Fruit fly (Drosophila melanogaster) whole organism, embryonic: Measurements from ENCODE around the gene NELF-B.
A peak's percentile ranks its signal among the peaks of the same experiment; 100 is the strongest.

Experiments
- Atf3 ChIP-seq: fragments of 200-800 bp; sonication (Bioruptor generic); optimal IDR thresholded peaks from 3 replicates; lab custom pipeline; 2016; ENCODE audit warnings: missing biosample characterization, missing genetic modification characterization
- B-H2 ChIP-seq: fragments of 200-800 bp; sonication (Bioruptor generic); optimal IDR thresholded peaks from 2 replicates; lab custom pipeline; 2018; ENCODE audit warnings: missing biosample characterization, mild to moderate bottlenecking, missing genetic modification characterization
- CG10267 ChIP-seq: fragments of 200-800 bp; sonication (Bioruptor generic); optimal IDR thresholded peaks from 2 replicates; lab custom pipeline; 2018; ENCODE audit warnings: missing biosample characterization, mild to moderate bottlenecking, missing genetic modification characterization, moderate library complexity
- CG10959 ChIP-seq: fragments of 200-800 bp; sonication (Bioruptor generic); IDR thresholded peaks from 2 replicates; pipeline ENCODE4 v1.3.6; 2022; ENCODE audit warnings: missing biosample characterization, missing genetic modification characterization
- CG11695 ChIP-seq: fragments of 200-800 bp; sonication (Bioruptor generic); IDR thresholded peaks from 3 replicates; pipeline ENCODE4 v1.3.6; 2022; ENCODE audit warnings: missing biosample characterization, missing genetic modification characterization
- CG11696 ChIP-seq: fragments of 200-800 bp; sonication (Bioruptor generic); IDR thresholded peaks from 2 replicates; pipeline ENCODE4 v1.3.6; 2022; ENCODE audit warnings: missing biosample characterization, missing genetic modification characterization
- CG12659 ChIP-seq: fragments of 200-800 bp; sonication (Bioruptor generic); optimal IDR thresholded peaks from 3 replicates; lab custom pipeline; 2017; ENCODE audit warnings: mild to moderate bottlenecking, missing biosample characterization, missing genetic modification reagents, missing genetic modification characterization
- CG13123 ChIP-seq: fragments of 200-800 bp; sonication (Bioruptor generic); optimal IDR thresholded peaks from 2 replicates; lab custom pipeline; 2016; ENCODE audit warnings: missing biosample characterization, missing genetic modification characterization
- CG2129 ChIP-seq: fragments of 200-800 bp; sonication (Bioruptor generic); IDR thresholded peaks from 2 replicates; pipeline ENCODE4 v1.3.6; 2022; ENCODE audit warnings: missing biosample characterization, missing genetic modification characterization; ENCODE audit not compliant: partially characterized antibody
- CG2712 ChIP-seq: fragments of 200-800 bp; optimal IDR thresholded peaks from 3 replicates; lab custom pipeline; 2019; ENCODE audit warnings: missing biosample characterization, mild to moderate bottlenecking, missing genetic modification characterization, moderate library complexity
- CG3065 ChIP-seq: fragments of 200-800 bp; sonication (Bioruptor generic); optimal IDR thresholded peaks from 2 replicates; lab custom pipeline; 2016; ENCODE audit warnings: missing biosample characterization, missing genetic modification characterization
- CG32772 ChIP-seq: fragments of 200-800 bp; sonication (Bioruptor generic); IDR thresholded peaks from 2 replicates; pipeline ENCODE4 v1.3.6; 2022; ENCODE audit warnings: missing biosample characterization, missing genetic modification characterization
- CG34224 ChIP-seq: fragments of 200-800 bp; sonication (Bioruptor generic); IDR thresholded peaks from 3 replicates; pipeline ENCODE4 v1.3.6; 2022; ENCODE audit warnings: missing biosample characterization, missing genetic modification characterization; ENCODE audit not compliant: partially characterized antibody
- CG34422 ChIP-seq: fragments of 200-800 bp; sonication (Bioruptor generic); IDR thresholded peaks from 3 replicates; pipeline ENCODE4 v1.3.6; 2022; ENCODE audit warnings: missing biosample characterization, missing genetic modification characterization
- CG4328 ChIP-seq: fragments of 200-800 bp; sonication (Bioruptor generic); optimal IDR thresholded peaks from 3 replicates; lab custom pipeline; 2017; ENCODE audit warnings: missing biosample characterization, missing genetic modification reagents, missing genetic modification characterization
- CG4360 ChIP-seq: fragments of 200-800 bp; sonication (Bioruptor generic); IDR thresholded peaks from 2 replicates; pipeline ENCODE4 v1.3.6; 2022; ENCODE audit warnings: missing biosample characterization, missing genetic modification characterization
- CG4404 ChIP-seq: fragments of 200-800 bp; sonication (Bioruptor generic); IDR thresholded peaks from 2 replicates; pipeline ENCODE4 v1.3.6; 2022; ENCODE audit warnings: missing biosample characterization, missing genetic modification characterization
- CG5180 ChIP-seq: fragments of 200-800 bp; sonication (Bioruptor generic); optimal IDR thresholded peaks from 3 replicates; lab custom pipeline; 2017; ENCODE audit warnings: missing biosample characterization, missing genetic modification characterization, mild to moderate bottlenecking, moderate library complexity, missing genetic modification reagents
- CG5245 ChIP-seq: fragments of 200-800 bp; sonication (Bioruptor generic); optimal IDR thresholded peaks from 3 replicates; lab custom pipeline; 2016; ENCODE audit warnings: missing biosample characterization, missing genetic modification characterization
- CG7271 ChIP-seq: fragments of 200-800 bp; sonication (Bioruptor generic); optimal IDR thresholded peaks from 2 replicates; lab custom pipeline; 2018; ENCODE audit warnings: missing biosample characterization, mild to moderate bottlenecking, missing genetic modification characterization, moderate library complexity
- CG7987 ChIP-seq: fragments of 200-800 bp; sonication (Bioruptor generic); optimal IDR thresholded peaks from 2 replicates; lab custom pipeline; 2018; ENCODE audit warnings: missing biosample characterization, mild to moderate bottlenecking, missing genetic modification characterization, moderate library complexity
- CG8388 ChIP-seq: fragments of 200-800 bp; sonication (Bioruptor generic); optimal IDR thresholded peaks from 2 replicates; lab custom pipeline; 2019; ENCODE audit warnings: missing biosample characterization, mild to moderate bottlenecking, missing genetic modification characterization, moderate library complexity
- CG8765 ChIP-seq: fragments of 200-800 bp; sonication (Bioruptor generic); IDR thresholded peaks from 2 replicates; pipeline ENCODE4 v1.3.6; 2022; ENCODE audit warnings: missing biosample characterization, missing genetic modification characterization
- CHES-1-like ChIP-seq: fragments of 200-800 bp; sonication (Bioruptor generic); optimal IDR thresholded peaks from 2 replicates; lab custom pipeline; 2016; ENCODE audit warnings: missing biosample characterization, missing genetic modification characterization
- Camta ChIP-seq: fragments of 200-800 bp; sonication (Bioruptor generic); optimal IDR thresholded peaks from 2 replicates; lab custom pipeline; 2016; ENCODE audit warnings: missing biosample characterization, missing genetic modification characterization
- D19A ChIP-seq: fragments of 200-800 bp; optimal IDR thresholded peaks from 3 replicates; lab custom pipeline; 2019; ENCODE audit warnings: missing biosample characterization, mild to moderate bottlenecking, missing genetic modification characterization, moderate library complexity
- Elba2 ChIP-seq: fragments of 200-800 bp; sonication (Bioruptor generic); optimal IDR thresholded peaks from 3 replicates; lab custom pipeline; 2016; ENCODE audit warnings: missing biosample characterization, missing genetic modification characterization
- H15 ChIP-seq: fragments of 200-800 bp; sonication (Bioruptor generic); IDR thresholded peaks from 3 replicates; pipeline ENCODE4 v1.3.6; 2022; ENCODE audit warnings: missing biosample characterization, missing genetic modification characterization
- Hmr ChIP-seq: fragments of 200-800 bp; sonication (Bioruptor generic); optimal IDR thresholded peaks from 3 replicates; lab custom pipeline; 2017; ENCODE audit warnings: mild to moderate bottlenecking, missing biosample characterization, missing genetic modification reagents, missing genetic modification characterization
- Lhr ChIP-seq: fragments of 200-800 bp; sonication (Bioruptor generic); optimal IDR thresholded peaks from 3 replicates; lab custom pipeline; 2017; ENCODE audit warnings: mild to moderate bottlenecking, missing biosample characterization, missing genetic modification reagents, missing genetic modification characterization
- Nf-YC ChIP-seq: fragments of 200-800 bp; optimal IDR thresholded peaks from 3 replicates; lab custom pipeline; 2019; ENCODE audit warnings: missing biosample characterization, mild to moderate bottlenecking, missing genetic modification characterization, moderate library complexity
- Usf ChIP-seq: fragments of 200-800 bp; sonication (Bioruptor generic); optimal IDR thresholded peaks from 2 replicates; lab custom pipeline; 2017; ENCODE audit warnings: missing genotype, missing biosample characterization, missing genetic modification characterization
- Xrp1 ChIP-seq: fragments of 200-800 bp; sonication (Bioruptor generic); IDR thresholded peaks from 2 replicates; pipeline ENCODE4 v1.3.6; 2022; ENCODE audit warnings: missing biosample characterization, missing genetic modification characterization
- YL-1 ChIP-seq: fragments of 200-800 bp; sonication (Bioruptor generic); optimal IDR thresholded peaks from 3 replicates; lab custom pipeline; 2017; ENCODE audit warnings: missing biosample characterization, mild to moderate bottlenecking, missing genetic modification characterization
- ase ChIP-seq: fragments of 200-800 bp; sonication (Bioruptor generic); IDR thresholded peaks from 3 replicates; pipeline ENCODE4 v1.3.6; 2022; ENCODE audit warnings: missing biosample characterization, missing genetic modification characterization
- croc ChIP-seq: fragments of 200-800 bp; sonication (Bioruptor generic); conservative IDR thresholded peaks from 3 replicates; pipeline ENCODE4 v1.3.6; 2022; ENCODE audit warnings: missing biosample characterization, missing genetic modification characterization
- dimm ChIP-seq: fragments of 200-800 bp; sonication (Bioruptor generic); IDR thresholded peaks from 2 replicates; pipeline ENCODE4 v1.3.6; 2022; ENCODE audit warnings: missing biosample characterization, missing genetic modification characterization
- disco-r ChIP-seq: fragments of 200-800 bp; sonication (Bioruptor generic); optimal IDR thresholded peaks from 2 replicates; lab custom pipeline; 2016; ENCODE audit warnings: missing biosample characterization, missing genetic modification characterization
- dysf ChIP-seq: fragments of 200-800 bp; sonication (Bioruptor generic); IDR thresholded peaks from 3 replicates; pipeline ENCODE4 v1.3.6; 2022; ENCODE audit warnings: missing biosample characterization, missing genetic modification characterization
- eyg ChIP-seq: fragments of 200-800 bp; sonication (Bioruptor generic); optimal IDR thresholded peaks from 3 replicates; lab custom pipeline; 2016; ENCODE audit warnings: missing biosample characterization, missing genetic modification characterization
- fd64A ChIP-seq: fragments of 200-800 bp; sonication (Bioruptor generic); optimal IDR thresholded peaks from 3 replicates; lab custom pipeline; 2018; ENCODE audit warnings: missing biosample characterization, mild to moderate bottlenecking, missing genetic modification characterization
- ken ChIP-seq: fragments of 200-800 bp; sonication (Bioruptor generic); IDR thresholded peaks from 3 replicates; pipeline ENCODE4 v1.3.6; 2022; ENCODE audit warnings: missing biosample characterization, missing genetic modification characterization
- kni ChIP-seq: fragments of 200-800 bp; sonication (Bioruptor generic); optimal IDR thresholded peaks from 3 replicates; lab custom pipeline; 2017; ENCODE audit warnings: mild to moderate bottlenecking, missing biosample characterization, missing genetic modification reagents, missing genetic modification characterization
- pita ChIP-seq: fragments of 200-800 bp; sonication (Bioruptor generic); optimal IDR thresholded peaks from 2 replicates; lab custom pipeline; 2017; ENCODE audit warnings: missing biosample characterization, mild to moderate bottlenecking, missing genetic modification characterization
- sd ChIP-seq: fragments of 200-800 bp; sonication (Bioruptor generic); optimal IDR thresholded peaks from 3 replicates; lab custom pipeline; 2018; ENCODE audit warnings: missing biosample characterization, mild to moderate bottlenecking, missing genetic modification characterization, moderate library complexity
- seq ChIP-seq: fragments of 200-800 bp; sonication (Bioruptor generic); IDR thresholded peaks from 2 replicates; pipeline ENCODE4 v1.3.6; 2022; ENCODE audit warnings: missing biosample characterization, missing genetic modification characterization
- vfl ChIP-seq: fragments of 200-800 bp; sonication (Bioruptor generic); optimal IDR thresholded peaks from 2 replicates; lab custom pipeline; 2016; ENCODE audit warnings: missing biosample characterization, missing genetic modification characterization
- wdn ChIP-seq: fragments of 200-800 bp; sonication (Bioruptor generic); IDR thresholded peaks from 2 replicates; pipeline ENCODE4 v1.3.6; 2022; ENCODE audit warnings: missing biosample characterization, missing genetic modification characterization
- zen2 ChIP-seq: fragments of 200-800 bp; sonication (Bioruptor generic); IDR thresholded peaks from 3 replicates; pipeline ENCODE4 v1.3.6; 2022; ENCODE audit warnings: missing biosample characterization, missing genetic modification characterization; ENCODE audit not compliant: partially characterized antibody

Gene NELF-B

dm6 chrX:7708942-7709707 is 19.0 kb downstream of the NELF-B start, which contains the start of gene CHES-1-like (continued):
- no peak; the same call in 1 of the 2 replicates for TF ChIP-seq CG10959 (GFP tag; lab: Robert Waterston, UW)
- peak; percentile 79 for TF ChIP-seq CG13123
- peak; percentile 90 for TF ChIP-seq disco-r (GFP tag; lab: Kevin White, UChicago)
- TF ChIP-seq CG7987, result peak; percentile 36
- peak; percentile 59 for TF ChIP-seq YL-1 (GFP tag; lab: Kevin White, UChicago)
- no peak for TF ChIP-seq CG4360 (GFP tag; lab: Robert Waterston, UW)
- TF ChIP-seq CG2129 (GFP tag; lab: Robert Waterston, UW), result no peak
- peak; percentile 90 for TF ChIP-seq CG2712 (tag; lab: Kevin White, UChicago)
- peak; percentile 87 for TF ChIP-seq Usf (GFP tag; lab: Kevin White, UChicago)
- peak; percentile 80 for TF ChIP-seq vfl (GFP tag; lab: Kevin White, UChicago)
- TF ChIP-seq CG4328 (GFP tag; lab: Kevin White, UChicago), result peak; percentile 85
- peak; percentile 94 for TF ChIP-seq Camta (GFP tag; lab: Kevin White, UChicago)
- peak; percentile 51; the same call in 1 of the 2 replicates for TF ChIP-seq CG8765 (GFP tag; lab: Robert Waterston, UW)
- peak; percentile 79 for TF ChIP-seq CG5245 (GFP tag; lab: Kevin White, UChicago)
- TF ChIP-seq CG32772 (GFP tag; lab: Robert Waterston, UW), result peak; percentile 72
- TF ChIP-seq eyg (GFP tag; lab: Kevin White, UChicago), result peak; percentile 84
- peak; percentile 66 for TF ChIP-seq CG4404
- TF ChIP-seq dysf (GFP tag; lab: Robert Waterston, UW), result peak; percentile 92
- TF ChIP-seq CG12659 (GFP tag; lab: Kevin White, UChicago), result peak; percentile 96
- TF ChIP-seq fd64A (GFP tag; lab: Kevin White, UChicago), result peak; percentile 70
- peak; percentile 91 for TF ChIP-seq Hmr (GFP tag; lab: Kevin White, UChicago)
- TF ChIP-seq CHES-1-like (GFP tag; lab: Kevin White, UChicago), result peak; percentile 99
- TF ChIP-seq CG5180 (GFP tag; lab: Kevin White, UChicago), result peak; percentile 83
- peak; percentile 81 for TF ChIP-seq Nf-YC (tag; lab: Kevin White, UChicago)
- peak; percentile 77 for TF ChIP-seq Lhr (GFP tag; lab: Kevin White, UChicago)
- TF ChIP-seq D19A (tag; lab: Kevin White, UChicago), result peak; percentile 90
- TF ChIP-seq CG34422 (GFP tag; lab: Robert Waterston, UW), result peak; percentile 69; the same call in 1 of the 3 replicates
- peak; percentile 87 for TF ChIP-seq CG11695 (GFP tag; lab: Robert Waterston, UW)
- peak; percentile 72; the same call in 2 of the 3 replicates for TF ChIP-seq ase (GFP tag; lab: Robert Waterston, UW)
- TF ChIP-seq CG8388, result peak; percentile 86
- TF ChIP-seq croc (GFP tag; lab: Robert Waterston, UW), result peak; percentile 84
- peak; percentile 83 for TF ChIP-seq Atf3 (GFP tag; lab: Kevin White, UChicago)
- TF ChIP-seq kni (GFP tag; lab: Kevin White, UChicago), result peak; percentile 56
- TF ChIP-seq sd (tag; lab: Kevin White, UChicago), result peak; percentile 85
- TF ChIP-seq dimm (GFP tag; lab: Robert Waterston, UW), result peak; percentile 68
- no peak for TF ChIP-seq pita (GFP tag; lab: Kevin White, UChicago)
- TF ChIP-seq zen2, result no peak
- no peak for TF ChIP-seq CG7271 (tag; lab: Kevin White, UChicago)
- no peak for TF ChIP-seq CG34224 (GFP tag; lab: Robert Waterston, UW)
- peak; percentile 82 for TF ChIP-seq CG10267 (tag; lab: Kevin White, UChicago)
- peak; percentile 85 for TF ChIP-seq Xrp1 (GFP tag; lab: Robert Waterston, UW)
- TF ChIP-seq wdn, result peak; percentile 67
- peak; percentile 84 for TF ChIP-seq seq (GFP tag; lab: Robert Waterston, UW)
- TF ChIP-seq B-H2 (GFP tag; lab: Kevin White, UChicago), result peak; percentile 43
- TF ChIP-seq CG3065 (GFP tag; lab: Kevin White, UChicago), result peak; percentile 50
- TF ChIP-seq Elba2 (GFP tag; lab: Kevin White, UChicago), result peak; percentile 45
- TF ChIP-seq ken (GFP tag; lab: Robert Waterston, UW), result peak; percentile 61; the same call in 1 of the 3 replicates
- peak; percentile 78; the same call in 2 of the 3 replicates for TF ChIP-seq H15 (GFP tag; lab: Robert Waterston, UW)
- TF ChIP-seq CG11696 (GFP tag; lab: Robert Waterston, UW), result peak; percentile 58; the same call in 1 of the 2 replicates
